Fruit fly (Drosophila melanogaster) whole organism: ENCODE measurements around the gene SP1029.

Experiments used
- CG8478 ChIP-seq: fragments of >200 bp; optimal IDR thresholded peaks from 2 replicates; lab custom pipeline; 2018; ENCODE audit warnings: inconsistent platforms
- Dll ChIP-seq: fragments of >200 bp; optimal IDR thresholded peaks from 2 replicates; lab custom pipeline; 2017
- EcR ChIP-seq, 2 experiments: fragments of >200 bp; optimal IDR thresholded peaks; 2 replicates each; lab custom pipeline; 2017; ENCODE audit warnings: missing biosample characterization in 2 of 2, missing genetic modification characterization in 2 of 2, missing genetic modification reagents in 2 of 2
- psq ChIP-seq: fragments of >200 bp; optimal IDR thresholded peaks from 2 replicates; lab custom pipeline; 2017

DNA sequence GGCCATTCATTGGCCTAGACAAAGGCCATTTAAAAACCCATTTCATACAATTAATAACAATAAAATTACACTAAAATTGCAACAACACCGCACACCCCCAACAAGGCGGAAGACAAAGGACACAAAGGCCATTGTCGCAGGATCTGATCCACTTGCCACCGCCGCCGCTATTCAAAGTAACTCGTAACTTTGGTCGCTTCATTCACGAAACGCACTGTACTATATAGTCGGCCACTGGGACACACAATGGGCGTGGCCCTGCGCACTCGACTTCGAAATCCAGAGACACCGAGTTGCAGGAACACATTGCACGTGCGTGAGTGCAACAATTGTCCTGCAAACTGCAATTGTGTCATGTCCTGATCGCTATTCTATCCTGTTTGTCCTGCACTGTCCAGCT, 43.2 kb upstream of the SP1029 start:
- TF ChIP-seq CG8478 (no peak), psq (lab: Kevin White, UChicago) (no peak), Dll (lab: Kevin White, UChicago) (no peak), EcR (GFP tag; optimal IDR thresholded peaks at IDR 0.05; lab: Kevin White, UChicago) (no peak)
